Fruit fly (Drosophila melanogaster) whole organism, embryonic: ENCODE measurements around the gene Bet3.
A peak's percentile ranks its signal among the peaks of the same experiment; 100 is the strongest.

ENCODE experiments used
- CG11456 ChIP-seq: fragments of 200-800 bp; sonication (Bioruptor generic); IDR thresholded peaks from 3 replicates; pipeline ENCODE4 v1.3.6; 2022; ENCODE audit warnings: missing biosample characterization, missing genetic modification characterization
- CG12071 ChIP-seq: fragments of 200-800 bp; sonication (Bioruptor generic); optimal IDR thresholded peaks from 3 replicates; lab custom pipeline; 2018; ENCODE audit warnings: missing biosample characterization, mild to moderate bottlenecking, missing genetic modification characterization
- CG12104 ChIP-seq: fragments of 200-800 bp; sonication (Bioruptor generic); optimal IDR thresholded peaks from 3 replicates; lab custom pipeline; 2016; ENCODE audit warnings: missing biosample characterization, missing genetic modification characterization
- CG12391 ChIP-seq: fragments of 200-800 bp; sonication (Bioruptor generic); optimal IDR thresholded peaks from 3 replicates; lab custom pipeline; 2018; ENCODE audit warnings: missing biosample characterization, mild to moderate bottlenecking, missing genetic modification characterization, moderate library complexity
- CG14050 ChIP-seq: fragments of 200-800 bp; sonication (Bioruptor generic); IDR thresholded peaks from 3 replicates; pipeline ENCODE4 v1.3.6; 2022; ENCODE audit warnings: missing biosample characterization, missing genetic modification characterization
- CG16779 ChIP-seq: fragments of 200-800 bp; sonication (Bioruptor generic); IDR thresholded peaks from 2 replicates; pipeline ENCODE4 v1.3.6; 2022; ENCODE audit warnings: missing biosample characterization, missing genetic modification characterization
- CG18599 ChIP-seq: fragments of 200-800 bp; sonication (Bioruptor generic); optimal IDR thresholded peaks from 3 replicates; lab custom pipeline; 2017; ENCODE audit warnings: missing biosample characterization, missing genetic modification characterization, mild to moderate bottlenecking, moderate library complexity, missing genetic modification reagents
- CG2889 ChIP-seq: fragments of 200-800 bp; sonication (Bioruptor generic); IDR thresholded peaks from 3 replicates; pipeline ENCODE4 v1.3.6; 2022; ENCODE audit warnings: missing biosample characterization, missing genetic modification characterization
- CG31224 ChIP-seq: fragments of 200-800 bp; sonication (Bioruptor generic); IDR thresholded peaks from 2 replicates; pipeline ENCODE4 v1.3.6; 2022; ENCODE audit warnings: missing biosample characterization, missing genetic modification characterization
- CG34422 ChIP-seq: fragments of 200-800 bp; sonication (Bioruptor generic); IDR thresholded peaks from 3 replicates; pipeline ENCODE4 v1.3.6; 2022; ENCODE audit warnings: missing biosample characterization, missing genetic modification characterization
- CG3847 ChIP-seq: fragments of 200-800 bp; sonication (Bioruptor generic); IDR thresholded peaks from 2 replicates; pipeline ENCODE4 v1.3.6; 2022; ENCODE audit warnings: missing biosample characterization, missing genetic modification characterization
- CG4404 ChIP-seq: fragments of 200-800 bp; sonication (Bioruptor generic); IDR thresholded peaks from 2 replicates; pipeline ENCODE4 v1.3.6; 2022; ENCODE audit warnings: missing biosample characterization, missing genetic modification characterization
- CG4424 ChIP-seq: fragments of 200-800 bp; sonication (Bioruptor generic); optimal IDR thresholded peaks from 3 replicates; lab custom pipeline; 2016; ENCODE audit warnings: missing biosample characterization, missing genetic modification characterization
- CG6175 ChIP-seq: fragments of 200-800 bp; sonication (Bioruptor generic); IDR thresholded peaks from 3 replicates; pipeline ENCODE4 v1.3.6; 2022; ENCODE audit warnings: missing biosample characterization, missing genetic modification characterization
- CG6254 ChIP-seq: fragments of 200-800 bp; sonication (Bioruptor generic); optimal IDR thresholded peaks from 3 replicates; lab custom pipeline; 2017; ENCODE audit warnings: mild to moderate bottlenecking, missing biosample characterization, missing genetic modification reagents, missing genetic modification characterization
- CG6272 ChIP-seq: fragments of 200-800 bp; sonication (Bioruptor generic); IDR thresholded peaks from 2 replicates; pipeline ENCODE4 v1.3.6; 2022; ENCODE audit warnings: missing biosample characterization, missing genetic modification characterization
- CG8290 ChIP-seq, 3 experiments: fragments of 200-800 bp; sonication (Bioruptor generic); optimal IDR thresholded peaks; 2 replicates each; lab custom pipeline; 2016 to 2019; ENCODE audit warnings: missing biosample characterization in 3 of 3, missing genetic modification characterization in 3 of 3, mild to moderate bottlenecking in 2 of 3, moderate library complexity in 1 of 3
- CG9727 ChIP-seq: fragments of 200-800 bp; sonication (Bioruptor generic); optimal IDR thresholded peaks from 3 replicates; lab custom pipeline; 2017; ENCODE audit warnings: missing biosample characterization, mild to moderate bottlenecking, missing genetic modification characterization
- ERR ChIP-seq: fragments of 200-800 bp; sonication (Bioruptor generic); optimal IDR thresholded peaks from 2 replicates; lab custom pipeline; 2016; ENCODE audit warnings: missing biosample characterization, missing genetic modification characterization
- Elba2 ChIP-seq: fragments of 200-800 bp; sonication (Bioruptor generic); optimal IDR thresholded peaks from 3 replicates; lab custom pipeline; 2016; ENCODE audit warnings: missing biosample characterization, missing genetic modification characterization
- Fer2 ChIP-seq: fragments of 200-800 bp; sonication (Bioruptor generic); optimal IDR thresholded peaks from 2 replicates; lab custom pipeline; 2018; ENCODE audit warnings: missing biosample characterization, mild to moderate bottlenecking, missing genetic modification characterization, moderate library complexity
- Gsc ChIP-seq: fragments of 200-800 bp; sonication (Bioruptor generic); IDR thresholded peaks from 2 replicates; pipeline ENCODE4 v1.3.6; 2022; ENCODE audit warnings: missing biosample characterization, missing genetic modification characterization
- H15 ChIP-seq: fragments of 200-800 bp; sonication (Bioruptor generic); IDR thresholded peaks from 3 replicates; pipeline ENCODE4 v1.3.6; 2022; ENCODE audit warnings: missing biosample characterization, missing genetic modification characterization
- NC2β ChIP-seq: fragments of 200-800 bp; sonication (Bioruptor generic); optimal IDR thresholded peaks from 2 replicates; lab custom pipeline; 2016; ENCODE audit warnings: missing biosample characterization, missing genetic modification characterization
- Oaz ChIP-seq: fragments of 200-800 bp; sonication (Bioruptor generic); IDR thresholded peaks from 2 replicates; pipeline ENCODE4 v1.3.6; 2022; ENCODE audit warnings: missing biosample characterization, missing genetic modification characterization
- Pdp1 ChIP-seq, 2 experiments: fragments of 200-800 bp; sonication (Bioruptor generic); optimal IDR thresholded peaks; 3 replicates each; lab custom pipeline; 2016; ENCODE audit warnings: missing biosample characterization in 2 of 2, missing genetic modification characterization in 2 of 2, mild to moderate bottlenecking in 1 of 2, moderate library complexity in 1 of 2
- Rx ChIP-seq: fragments of 200-800 bp; sonication (Bioruptor generic); IDR thresholded peaks from 2 replicates; pipeline ENCODE4 v1.3.6; 2022; ENCODE audit warnings: missing biosample characterization, missing genetic modification characterization
- Sry-β ChIP-seq: fragments of 200-800 bp; sonication (Bioruptor generic); optimal IDR thresholded peaks from 2 replicates; lab custom pipeline; 2018; ENCODE audit warnings: missing biosample characterization, mild to moderate bottlenecking, missing genetic modification characterization, moderate library complexity
- Stat92E ChIP-seq, 3 experiments: fragments of >200 bp in 2 of 3; fragments of 200-800 bp in 1 of 3; sonication (Bioruptor generic) in 1 of 3; optimal IDR thresholded peaks; 2 replicates each; lab custom pipeline; 2017 to 2019; ENCODE audit warnings: missing biosample characterization in 3 of 3, missing genetic modification characterization in 3 of 3, mild to moderate bottlenecking in 1 of 3, moderate library complexity in 1 of 3
- ab ChIP-seq: fragments of 200-800 bp; sonication (Bioruptor generic); optimal IDR thresholded peaks from 2 replicates; lab custom pipeline; 2016; ENCODE audit warnings: missing biosample characterization, missing genetic modification characterization
- ci ChIP-seq: fragments of 200-800 bp; sonication (Bioruptor generic); IDR thresholded peaks from 3 replicates; pipeline ENCODE4 v1.3.6; 2022; ENCODE audit warnings: missing biosample characterization, missing genetic modification characterization
- dati ChIP-seq: fragments of 200-800 bp; sonication (Bioruptor generic); IDR thresholded peaks from 2 replicates; pipeline ENCODE4 v1.3.6; 2022; ENCODE audit warnings: missing biosample characterization, missing genetic modification characterization
- gce ChIP-seq: fragments of 200-800 bp; sonication (Bioruptor generic); IDR thresholded peaks from 3 replicates; pipeline ENCODE4 v1.3.6; 2022; ENCODE audit warnings: missing biosample characterization, missing genetic modification characterization
- gro ChIP-seq: fragments of 200-800 bp; sonication (Bioruptor generic); optimal IDR thresholded peaks from 2 replicates; lab custom pipeline; 2016; ENCODE audit warnings: missing biosample characterization, missing genetic modification characterization
- inv ChIP-seq: fragments of 200-800 bp; sonication (Bioruptor generic); IDR thresholded peaks from 2 replicates; pipeline ENCODE4 v1.3.6; 2022; ENCODE audit warnings: missing biosample characterization, missing genetic modification characterization; ENCODE audit not compliant: partially characterized antibody
- odd ChIP-seq: fragments of 200-800 bp; sonication (Bioruptor generic); optimal IDR thresholded peaks from 2 replicates; lab custom pipeline; 2017; ENCODE audit warnings: missing biosample characterization, mild to moderate bottlenecking, missing genetic modification characterization
- otp ChIP-seq: fragments of 200-800 bp; sonication (Bioruptor generic); IDR thresholded peaks from 3 replicates; pipeline ENCODE4, ENCODE4 v1.3.6; 2022; ENCODE audit warnings: missing biosample characterization, missing genetic modification characterization
- pzg ChIP-seq: fragments of 200-800 bp; sonication (Bioruptor generic); optimal IDR thresholded peaks from 3 replicates; lab custom pipeline; 2018; ENCODE audit warnings: missing biosample characterization, mild to moderate bottlenecking, missing genetic modification characterization, moderate library complexity
- sima ChIP-seq: fragments of 200-800 bp; sonication (Bioruptor generic); optimal IDR thresholded peaks from 2 replicates; lab custom pipeline; 2016; ENCODE audit warnings: missing biosample characterization, missing genetic modification characterization
- sisA ChIP-seq: fragments of 200-800 bp; sonication (Bioruptor generic); IDR thresholded peaks from 2 replicates; pipeline ENCODE4 v1.3.6; 2022; ENCODE audit warnings: missing biosample characterization, missing genetic modification characterization
- sna ChIP-seq: fragments of 200-800 bp; sonication (Bioruptor generic); IDR thresholded peaks from 2 replicates; pipeline ENCODE4 v1.3.6; 2022; ENCODE audit warnings: missing biosample characterization, missing genetic modification characterization; ENCODE audit not compliant: partially characterized antibody
- sqz ChIP-seq: fragments of 200-800 bp; sonication (Bioruptor generic); optimal IDR thresholded peaks from 3 replicates; lab custom pipeline; 2018; ENCODE audit warnings: missing biosample characterization, mild to moderate bottlenecking, missing genetic modification characterization
- sug ChIP-seq: fragments of 200-800 bp; optimal IDR thresholded peaks from 2 replicates; lab custom pipeline; 2019; ENCODE audit warnings: missing biosample characterization, mild to moderate bottlenecking, missing genetic modification characterization, moderate library complexity
- tio ChIP-seq: fragments of 200-800 bp; sonication (Bioruptor generic); optimal IDR thresholded peaks from 2 replicates; lab custom pipeline; 2017; ENCODE audit warnings: missing biosample characterization, missing genetic modification characterization, inconsistent platforms
- ttk ChIP-seq: fragments of 200-800 bp; sonication (Bioruptor generic); IDR thresholded peaks from 2 replicates; pipeline ENCODE4 v2.1.2; 2022; ENCODE audit warnings: missing biosample characterization, missing genetic modification characterization
- tx ChIP-seq: fragments of 200-800 bp; sonication (Bioruptor generic); optimal IDR thresholded peaks from 2 replicates; lab custom pipeline; 2016; ENCODE audit warnings: missing biosample characterization, missing genetic modification characterization
- unc-4 ChIP-seq: fragments of 200-800 bp; sonication (Bioruptor generic); IDR thresholded peaks from 2 replicates; pipeline ENCODE4 v1.3.6; 2022; ENCODE audit warnings: missing biosample characterization, missing genetic modification characterization; ENCODE audit not compliant: partially characterized antibody
- z ChIP-seq: fragments of 200-800 bp; sonication (Bioruptor generic); IDR thresholded peaks from 3 replicates; pipeline ENCODE4 v1.3.6; 2022; ENCODE audit warnings: missing biosample characterization, missing genetic modification characterization
- zen ChIP-seq: fragments of 200-800 bp; sonication (Bioruptor generic); optimal IDR thresholded peaks from 3 replicates; lab custom pipeline; 2018; ENCODE audit warnings: missing biosample characterization, mild to moderate bottlenecking, missing genetic modification characterization, moderate library complexity
- zfh2 ChIP-seq: fragments of 200-800 bp; sonication (Bioruptor generic); optimal IDR thresholded peaks from 2 replicates; lab custom pipeline; 2016; ENCODE audit warnings: missing biosample characterization, missing genetic modification characterization

The Bet3 gene

dm6 chr3L:9398435-9398981 lies 43.6 kb downstream of the Bet3 start (continued):
- peak; percentile 30 for TF ChIP-seq sug (tag; lab: Kevin White, UChicago)
- TF ChIP-seq Sry-β (GFP tag; lab: Kevin White, UChicago) = no peak
- 0 out of 3 replicates have a peak, but pooled peaks have one; percentile 41 for TF ChIP-seq H15 (GFP tag; lab: Robert Waterston, UW)
- TF ChIP-seq dati (GFP tag; lab: Robert Waterston, UW) = no peak
- 0 out of 3 replicates have a peak, but pooled peaks have one; percentile 38 for TF ChIP-seq otp (GFP tag; lab: Robert Waterston, UW)
- no peak for TF ChIP-seq Elba2
- TF ChIP-seq CG4404 (GFP tag; lab: Robert Waterston, UW) = no peak
- no peak for TF ChIP-seq CG8290 (GFP tag; optimal IDR thresholded peaks at IDR 0.05; lab: Kevin White, UChicago)
- TF ChIP-seq CG8290 (tag; optimal IDR thresholded peaks at IDR 0.05; lab: Kevin White, UChicago) = peak in 1 of 2 experiments; percentile 25
- no peak for TF ChIP-seq sna (GFP tag; lab: Robert Waterston, UW)
- TF ChIP-seq CG6175 (GFP tag; lab: Robert Waterston, UW) = peak; percentile 38; the same call in 1 of the 3 replicates
- TF ChIP-seq CG34422 = 0 out of 3 replicates have a peak, but pooled peaks have one; percentile 15
- TF ChIP-seq Stat92E (GFP tag; optimal IDR thresholded peaks at IDR 0.05; lab: Kevin White, UChicago) = no peak
- no peak for TF ChIP-seq CG12104 (GFP tag; lab: Kevin White, UChicago)
- no peak for TF ChIP-seq sqz
- TF ChIP-seq ERR (GFP tag; lab: Kevin White, UChicago) = no peak
- no peak for TF ChIP-seq Pdp1 (GFP tag; optimal IDR thresholded peaks at IDR 0.05; lab: Kevin White, UChicago)
- TF ChIP-seq z (GFP tag; lab: Robert Waterston, UW) = no peak
- no peak for TF ChIP-seq gro (GFP tag; lab: Kevin White, UChicago)
- no peak for TF ChIP-seq Oaz (GFP tag; lab: Robert Waterston, UW)
- no peak for TF ChIP-seq pzg (GFP tag; lab: Kevin White, UChicago)
- no peak for TF ChIP-seq tio
- 0 out of 2 replicates have a peak, but pooled peaks have one; percentile 22 for TF ChIP-seq ttk
- TF ChIP-seq CG12391 (tag; lab: Kevin White, UChicago) = no peak
- no peak for TF ChIP-seq tx
- TF ChIP-seq zen (tag; lab: Kevin White, UChicago) = no peak
- TF ChIP-seq Gsc (GFP tag; lab: Robert Waterston, UW) = no peak
- TF ChIP-seq sisA (GFP tag; lab: Robert Waterston, UW) = no peak
- no peak for TF ChIP-seq NC2β (GFP tag; lab: Kevin White, UChicago)
- TF ChIP-seq Fer2 (tag; lab: Kevin White, UChicago) = no peak
- TF ChIP-seq CG6272 (GFP tag; lab: Robert Waterston, UW) = no peak
- TF ChIP-seq zfh2 (GFP tag; lab: Kevin White, UChicago) = no peak
- TF ChIP-seq ab (GFP tag; lab: Kevin White, UChicago) = no peak
- no peak for TF ChIP-seq CG6254 (GFP tag; lab: Kevin White, UChicago)
- no peak for TF ChIP-seq CG12071 (GFP tag; lab: Kevin White, UChicago)
- TF ChIP-seq CG18599 (GFP tag; lab: Kevin White, UChicago) = no peak
- TF ChIP-seq gce = no peak
- TF ChIP-seq Rx (GFP tag; lab: Robert Waterston, UW) = no peak
- TF ChIP-seq CG3847 = no peak
- TF ChIP-seq CG11456 (GFP tag; lab: Robert Waterston, UW) = no peak; the same call in 2 of the 3 replicates
- no peak for TF ChIP-seq CG2889 (GFP tag; lab: Robert Waterston, UW)
- TF ChIP-seq CG4424 = peak; percentile 25
- TF ChIP-seq sima (GFP tag; lab: Kevin White, UChicago) = no peak
- peak; percentile 54; the same call in 2 of the 3 replicates for TF ChIP-seq ci
- TF ChIP-seq CG31224 = no peak
- TF ChIP-seq CG9727 (GFP tag; lab: Kevin White, UChicago) = peak; percentile 6
- TF ChIP-seq CG14050 = no peak
- no peak for TF ChIP-seq unc-4
- TF ChIP-seq CG16779 (GFP tag; lab: Robert Waterston, UW) = 0 out of 2 replicates have a peak, but pooled peaks have one; percentile 20
- TF ChIP-seq odd = no peak
- no peak for TF ChIP-seq inv
